Fruit fly (Drosophila melanogaster) whole organism, prepupa: Measurements from ENCODE around the gene CG5892.

Source experiments
- Blimp-1 ChIP-seq: fragments of 200-800 bp; sonication (Bioruptor generic); optimal IDR thresholded peaks from 3 replicates; lab custom pipeline; 2017; ENCODE audit warnings: missing biosample characterization, missing genetic modification characterization, mild to moderate bottlenecking, moderate library complexity, missing genetic modification reagents
- CG11762 ChIP-seq: fragments of 200-800 bp; sonication (Bioruptor generic); optimal IDR thresholded peaks from 3 replicates; lab custom pipeline; 2016; ENCODE audit warnings: missing biosample characterization, missing genetic modification characterization; ENCODE audit not compliant: insufficient read depth
- CG1621 ChIP-seq: fragments of 200-800 bp; sonication (Bioruptor generic); optimal IDR thresholded peaks from 3 replicates; lab custom pipeline; 2018; ENCODE audit warnings: missing biosample characterization, mild to moderate bottlenecking, missing genetic modification characterization
- CG16779 ChIP-seq: fragments of 200-800 bp; sonication (Bioruptor generic); optimal IDR thresholded peaks from 3 replicates; lab custom pipeline; 2017; ENCODE audit warnings: missing biosample characterization, mild to moderate bottlenecking, missing genetic modification characterization
- CG3919 ChIP-seq: fragments of 200-800 bp; sonication (Bioruptor generic); optimal IDR thresholded peaks from 3 replicates; lab custom pipeline; 2016; ENCODE audit warnings: missing biosample characterization, missing genetic modification characterization
- CG6276 ChIP-seq: fragments of 200-800 bp; sonication (Bioruptor generic); optimal IDR thresholded peaks from 2 replicates; lab custom pipeline; 2017; ENCODE audit warnings: missing biosample characterization, mild to moderate bottlenecking, missing genetic modification characterization
- CG6792 ChIP-seq: fragments of 200-800 bp; sonication (Bioruptor generic); optimal IDR thresholded peaks from 3 replicates; lab custom pipeline; 2016; ENCODE audit warnings: missing biosample characterization, missing genetic modification characterization
- CG6854 ChIP-seq: fragments of 200-800 bp; sonication (Bioruptor generic); optimal IDR thresholded peaks from 2 replicates; lab custom pipeline; 2017; ENCODE audit warnings: missing biosample characterization, mild to moderate bottlenecking, missing genetic modification characterization
- CG8319 ChIP-seq: fragments of 200-800 bp; sonication (Bioruptor generic); optimal IDR thresholded peaks from 3 replicates; lab custom pipeline; 2016; ENCODE audit warnings: missing biosample characterization, missing genetic modification characterization
- CG9139 ChIP-seq: fragments of 200-800 bp; sonication (Bioruptor generic); optimal IDR thresholded peaks from 3 replicates; lab custom pipeline; 2017; ENCODE audit warnings: missing biosample characterization, mild to moderate bottlenecking, missing genetic modification characterization
- Eip75B ChIP-seq: fragments of 200-800 bp; sonication (Bioruptor generic); optimal IDR thresholded peaks from 3 replicates; lab custom pipeline; 2016; ENCODE audit warnings: missing biosample characterization, missing genetic modification characterization
- Sox14 ChIP-seq: fragments of 200-800 bp; sonication (Bioruptor generic); optimal IDR thresholded peaks from 3 replicates; lab custom pipeline; 2016; ENCODE audit warnings: missing biosample characterization, missing genetic modification characterization
- dsx ChIP-seq: fragments of 200-800 bp; optimal IDR thresholded peaks from 3 replicates; lab custom pipeline; 2019; ENCODE audit warnings: missing biosample characterization, mild to moderate bottlenecking, missing genetic modification characterization, moderate library complexity; ENCODE audit not compliant: poor library complexity, severe bottlenecking
- net ChIP-seq: fragments of 200-800 bp; sonication (Bioruptor generic); optimal IDR thresholded peaks from 3 replicates; lab custom pipeline; 2016; ENCODE audit warnings: missing biosample characterization, missing genetic modification characterization

DNA sequence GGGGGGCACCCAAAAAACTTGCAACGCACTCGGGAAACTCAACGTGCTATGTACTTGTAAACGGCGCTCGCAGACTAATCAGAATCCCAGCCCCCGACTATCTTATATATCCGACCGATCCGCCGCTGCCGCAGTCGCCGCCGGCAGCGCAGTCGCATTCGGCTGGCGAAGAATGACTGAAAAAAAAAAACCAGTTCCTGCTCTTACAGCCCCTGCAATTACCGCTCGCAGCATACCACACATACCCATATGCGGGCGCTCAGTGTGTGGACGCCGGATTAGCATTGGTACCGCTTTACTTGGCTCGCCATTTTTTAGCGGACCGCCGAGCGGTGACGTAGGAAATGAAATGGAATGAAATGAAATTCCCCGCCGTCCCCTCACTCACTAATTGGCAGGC is 5.3 kb upstream of the CG5892 start, which contains the start of gene e:
- TF ChIP-seq CG8319 (GFP tag; lab: Kevin White, UChicago), result no peak
- TF ChIP-seq Sox14 (GFP tag; lab: Kevin White, UChicago), result no peak
- no peak for TF ChIP-seq CG11762
- no peak for TF ChIP-seq CG3919 (GFP tag; lab: Kevin White, UChicago)
- TF ChIP-seq CG6792 (GFP tag; lab: Kevin White, UChicago), result no peak
- no peak for TF ChIP-seq net (GFP tag; lab: Kevin White, UChicago)
- no peak for TF ChIP-seq CG6854 (GFP tag; lab: Kevin White, UChicago)
- no peak for TF ChIP-seq CG16779 (tag; lab: Kevin White, UChicago)
- no peak for TF ChIP-seq CG1621 (tag; lab: Kevin White, UChicago)
- no peak for TF ChIP-seq dsx
- TF ChIP-seq CG6276, result no peak
- TF ChIP-seq CG9139 (GFP tag; lab: Kevin White, UChicago), result no peak
- no peak for TF ChIP-seq Eip75B (GFP tag; lab: Kevin White, UChicago)
- TF ChIP-seq Blimp-1, result no peak
